Worm (Caenorhabditis elegans) whole organism, L4/young adult: ENCODE results near the gene M106.3.

Source experiments
- W03F9.2 ChIP-seq: fragments of 150-350 bp; optimal IDR thresholded peaks from 2 replicates; lab custom pipeline; 2014; ENCODE audit warnings: missing biosample characterization, missing genetic modification characterization
- dao-5 ChIP-seq: sonication (generic microtip); optimal IDR thresholded peaks from 2 replicates; lab custom pipeline; 2016; ENCODE audit warnings: missing genotype, missing genetic modification characterization, moderate library complexity, missing compliant biosample characterization
- him-1 ChIP-seq: sonication (generic microtip); optimal IDR thresholded peaks from 2 replicates; lab custom pipeline; 2016; ENCODE audit warnings: missing genotype, missing genetic modification reagents, missing genetic modification characterization, missing compliant biosample characterization

DNA sequence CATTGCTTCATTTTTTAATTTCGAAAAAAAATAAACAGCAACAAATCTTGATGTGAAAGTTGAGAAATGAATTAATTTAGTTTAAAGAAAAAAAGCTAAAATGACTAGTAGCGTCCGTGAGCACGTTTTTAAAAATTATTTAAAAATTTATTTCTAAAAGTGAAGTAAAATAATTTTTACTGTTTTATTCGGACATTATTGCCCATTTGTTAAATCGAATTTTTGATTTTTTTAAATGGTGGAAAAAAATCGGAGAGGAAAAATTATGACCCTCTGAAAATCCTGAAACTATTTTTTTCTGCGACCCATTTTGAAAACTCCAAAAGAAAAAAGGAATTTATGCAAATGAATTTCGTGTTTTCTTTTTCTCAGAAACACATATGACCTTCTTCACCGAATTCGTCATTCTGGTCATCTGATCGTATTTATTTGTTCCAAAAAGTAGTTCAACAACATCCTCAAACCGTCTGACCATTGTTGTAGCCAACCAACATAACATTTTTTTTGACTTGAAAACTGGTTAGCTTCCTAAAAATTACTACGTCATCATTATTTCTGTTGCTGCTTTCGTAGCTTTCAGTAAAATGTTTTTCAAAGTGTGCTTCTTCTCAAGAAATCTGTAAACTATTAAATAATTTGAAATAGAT, 25.3 kb upstream of the M106.3 start, which contains the start of gene F44F4.3:
- TF ChIP-seq dao-5 (tag; lab: Kevin White, UChicago) (no peak), him-1 (no peak), W03F9.2 (no peak)
